Worm (Caenorhabditis elegans): Measurements from ENCODE around the gene ZC13.1.

The ZC13.1 gene

ce11 chrX:880367-880766 is 3.3 kb downstream of the ZC13.1 start, which contains the start of gene ZC13.2:
Gene ZC13.2, plus strand, starts transcription at chrX:880667.
- TF ChIP-seq skn-1 (tag; optimal IDR thresholded peaks at IDR 0.05) (no peak), fkh-8 (tag; optimal IDR thresholded peaks at IDR 0.05) (peak; percentile 61), ceh-8 (GFP tag; optimal IDR thresholded peaks at IDR 0.05) (peak; percentile 25)

- no peak for TF ChIP-seq pqm-1 (tag; optimal IDR thresholded peaks at IDR 0.05)
- TF ChIP-seq fkh-8 (tag; optimal IDR thresholded peaks at IDR 0.05) = no peak
- TF ChIP-seq nhr-19 (GFP tag; conservative IDR thresholded peaks at IDR 0.05) = no peak
- TF ChIP-seq unc-86 (tag; optimal IDR thresholded peaks at IDR 0.05) = no peak
- no peak for TF ChIP-seq tbx-2 (tag; optimal IDR thresholded peaks at IDR 0.05)
These were observed 11.3 kb downstream of the ZC13.1 start, which contains the start of gene mam-1 for ce11 chrX:888294-888693. Gene mam-1, minus strand, starts transcription at chrX:888394.

- TF ChIP-seq vab-15 (tag; optimal IDR thresholded peaks at IDR 0.05) = no peak
- TF ChIP-seq fos-1 (tag; optimal IDR thresholded peaks at IDR 0.05) = no peak
- no peak for TF ChIP-seq sptf-1 (tag; optimal IDR thresholded peaks at IDR 0.05)
- TF ChIP-seq zag-1 (tag; optimal IDR thresholded peaks at IDR 0.05) = no peak
- TF ChIP-seq lsy-2 (tag; optimal IDR thresholded peaks at IDR 0.05) = no peak
- TF ChIP-seq sox-4 (tag; optimal IDR thresholded peaks at IDR 0.05) = no peak
- no peak for TF ChIP-seq nhr-20 (tag; optimal IDR thresholded peaks at IDR 0.05)
- no peak for TF ChIP-seq mef-2 (tag; optimal IDR thresholded peaks at IDR 0.05)
These were observed 20.9 kb downstream of the ZC13.1 start, which contains the start of gene mab-7 for ce11 chrX:897948-898347. Gene mab-7, minus strand, starts transcription at chrX:898048.

ce11 chrX:902512-902911 is 25.5 kb downstream of the ZC13.1 start, which contains the start of gene ZC13.10:
Gene ZC13.10, minus strand, starts transcription at chrX:902612.
- TF ChIP-seq rnt-1 (tag; optimal IDR thresholded peaks at IDR 0.05) = no peak
- TF ChIP-seq ceh-88 (GFP tag; IDR thresholded peaks at IDR 0.05) = no peak
- TF ChIP-seq elt-2 (tag; optimal IDR thresholded peaks at IDR 0.05) = no peak
- TF ChIP-seq egl-27 (tag; optimal IDR thresholded peaks at IDR 0.05) = no peak
- TF ChIP-seq blmp-1 (tag; optimal IDR thresholded peaks at IDR 0.05) = no peak
- TF ChIP-seq dsc-1 (tag; optimal IDR thresholded peaks at IDR 0.05) = no peak
- TF ChIP-seq zag-1 (tag; optimal IDR thresholded peaks at IDR 0.05) = no peak
- TF ChIP-seq ztf-4 (tag; optimal IDR thresholded peaks at IDR 0.05) = no peak
- TF ChIP-seq unc-130 (tag; optimal IDR thresholded peaks at IDR 0.05) = no peak
- no peak for TF ChIP-seq nhr-84 (tag; optimal IDR thresholded peaks at IDR 0.05)
- no peak for TF ChIP-seq lir-3 (tag; optimal IDR thresholded peaks at IDR 0.05; ENCODE audit: poor library complexity)
- TF ChIP-seq ceh-90 (tag; optimal IDR thresholded peaks at IDR 0.05) = no peak
- TF ChIP-seq efl-1 (optimal IDR thresholded peaks at IDR 0.05) = no peak
- TF ChIP-seq efl-1 (GFP tag; optimal IDR thresholded peaks at IDR 0.05 in 1 of 2) = no peak
- no peak for TF ChIP-seq nhr-85 (tag)
- TF ChIP-seq hlh-17 (GFP tag; optimal IDR thresholded peaks at IDR 0.05; ENCODE audit: borderline replicate concordance) = no peak
- no peak for TF ChIP-seq hpl-2 (GFP tag; optimal IDR thresholded peaks at IDR 0.05)
- no peak for TF ChIP-seq nhr-20 (tag; optimal IDR thresholded peaks at IDR 0.05)
- TF ChIP-seq elt-3 (tag; optimal IDR thresholded peaks at IDR 0.05) = no peak
- no peak for TF ChIP-seq fkh-8 (tag; optimal IDR thresholded peaks at IDR 0.05)

ce11 chrX:910337-910736 is 33.3 kb downstream of the ZC13.1 start:
- no peak for TF ChIP-seq unc-98 (GFP tag; IDR thresholded peaks at IDR 0.05)
- peak in 1 of 2 experiments; percentile 24 for TF ChIP-seq lsy-2 (tag; optimal IDR thresholded peaks at IDR 0.05)
- TF ChIP-seq nhr-71 (tag; optimal IDR thresholded peaks at IDR 0.05) = peak; percentile 53
- TF ChIP-seq pax-3 (tag; optimal IDR thresholded peaks at IDR 0.05) = peak; percentile 27
- peak in 1 of 2 experiments; percentile 2 for TF ChIP-seq lin-35 (GFP tag; optimal IDR thresholded peaks at IDR 0.05)
- peak; percentile 79 for TF ChIP-seq lin-14 (GFP tag; optimal IDR thresholded peaks at IDR 0.05)
- TF ChIP-seq skn-1 (tag; optimal IDR thresholded peaks at IDR 0.05) = peak; percentile 9
- TF ChIP-seq egl-27 (tag; optimal IDR thresholded peaks at IDR 0.05) = no peak
- TF ChIP-seq unc-86 (tag; optimal IDR thresholded peaks at IDR 0.05) = peak; percentile 58
- TF ChIP-seq nhr-47 (tag; optimal IDR thresholded peaks at IDR 0.05) = peak; percentile 64
- peak; percentile 76 for TF ChIP-seq egl-13 (tag; optimal IDR thresholded peaks at IDR 0.05)
- peak; percentile 34 for TF ChIP-seq snu-23 (GFP tag; optimal IDR thresholded peaks at IDR 0.05)
- no peak for TF ChIP-seq sox-4 (tag; optimal IDR thresholded peaks at IDR 0.05)
- peak; percentile 78 for TF ChIP-seq fkh-8 (tag; optimal IDR thresholded peaks at IDR 0.05)
- no peak for TF ChIP-seq ztf-4 (tag; optimal IDR thresholded peaks at IDR 0.05)
- TF ChIP-seq isw-1 (GFP tag; IDR thresholded peaks at IDR 0.05) = 0 out of 2 replicates have a peak, but pooled peaks have one; percentile 14
- TF ChIP-seq efl-1 (optimal IDR thresholded peaks at IDR 0.05) = no peak
- peak in 1 of 2 experiments; percentile 43 for TF ChIP-seq efl-1 (GFP tag; optimal IDR thresholded peaks at IDR 0.05 in 1 of 2)
- peak; percentile 49 for TF ChIP-seq ceh-63 (GFP tag; optimal IDR thresholded peaks at IDR 0.05)
- peak; percentile 43 for TF ChIP-seq dsc-1 (tag; optimal IDR thresholded peaks at IDR 0.05)
- TF ChIP-seq unc-130 (tag; optimal IDR thresholded peaks at IDR 0.05) = no peak
- TF ChIP-seq xbp-1 (tag; optimal IDR thresholded peaks at IDR 0.05) = no peak
- TF ChIP-seq fkh-10 (GFP tag; optimal IDR thresholded peaks at IDR 0.05) = peak; percentile 6

Measured in whole organism, L1 larva.